Worm (Caenorhabditis elegans) whole organism, L4 larva: ENCODE results near the gene F49H12.3.

Experiments
- R02D3.7 ChIP-seq: fragments of 150-350 bp; sonication (generic microtip); optimal IDR thresholded peaks from 3 replicates; lab custom pipeline; 2014; ENCODE audit warnings: missing biosample characterization, missing genetic modification characterization
- Y48G9A.11 ChIP-seq: fragments of 200-800 bp; sonication (Bioruptor generic); IDR thresholded peaks from 2 replicates; pipeline ENCODE4 v1.3.6; 2022; ENCODE audit warnings: missing genetic modification reagents, missing genetic modification characterization, missing compliant biosample characterization
- ZK337.2 ChIP-seq: fragments of 200-800 bp; sonication (Bioruptor generic); IDR thresholded peaks from 2 replicates; pipeline ENCODE4 v1.3.6; 2022; ENCODE audit warnings: missing genetic modification reagents, missing genetic modification characterization, missing compliant biosample characterization
- ZK546.5 ChIP-seq, 2 experiments: sonication (generic microtip); optimal IDR thresholded peaks; 2 replicates each; lab custom pipeline; 2017; ENCODE audit warnings: missing biosample characterization in 2 of 2, missing genetic modification characterization in 2 of 2
- attf-4 ChIP-seq: sonication (generic microtip); optimal IDR thresholded peaks from 3 replicates; lab custom pipeline; 2017; ENCODE audit warnings: missing biosample characterization, missing genetic modification characterization
- fos-1 ChIP-seq: fragments of 150-350 bp; optimal IDR thresholded peaks from 2 replicates; lab custom pipeline; 2014; ENCODE audit warnings: missing biosample characterization, missing genetic modification characterization
- hif-1 ChIP-seq, 2 experiments: sonication (generic microtip); optimal IDR thresholded peaks; 2 replicates each; lab custom pipeline; 2016 to 2017; ENCODE audit warnings: missing compliant biosample characterization in 2 of 2, missing genetic modification characterization in 2 of 2, missing genetic modification reagents in 2 of 2, missing genotype in 2 of 2, mild to moderate bottlenecking in 1 of 2
- jun-1 ChIP-seq: fragments of 150-350 bp; optimal IDR thresholded peaks from 2 replicates; lab custom pipeline; 2014; ENCODE audit warnings: missing biosample characterization, missing genetic modification reagents, missing genetic modification characterization
- nhr-11 ChIP-seq: fragments of 150-350 bp; optimal IDR thresholded peaks from 2 replicates; lab custom pipeline; 2014; ENCODE audit warnings: missing biosample characterization, missing genetic modification characterization
- nhr-237 ChIP-seq: sonication (generic microtip); optimal IDR thresholded peaks from 2 replicates; lab custom pipeline; 2017; ENCODE audit warnings: missing biosample characterization, missing genetic modification characterization
- nhr-25 ChIP-seq: sonication (generic microtip); optimal IDR thresholded peaks from 2 replicates; lab custom pipeline; 2017; ENCODE audit warnings: missing genetic modification characterization, mild to moderate bottlenecking, missing compliant biosample characterization, antibody characterized with exemption, moderate library complexity, borderline replicate concordance; ENCODE audit not compliant: insufficient read depth
- nhr-76 ChIP-seq: fragments of 150-350 bp; optimal IDR thresholded peaks from 2 replicates; lab custom pipeline; 2014; ENCODE audit warnings: missing biosample characterization, missing genetic modification characterization
- snpc-4 ChIP-seq: fragments of 150-350 bp; optimal IDR thresholded peaks from 2 replicates; lab custom pipeline; 2014; ENCODE audit warnings: missing biosample characterization, missing genetic modification characterization
- unc-62 ChIP-seq, 3 experiments: fragments of 150-350 bp in 1 of 3; sonication (generic microtip); optimal IDR thresholded peaks in 2 of 3; peaks in 1 of 3; 1 replicate in 1 of 3; 2 replicates in 2 of 3; lab custom pipeline; 2014 to 2017; ENCODE audit warnings: missing biosample characterization in 3 of 3, missing genetic modification characterization in 3 of 3, missing genetic modification reagents in 3 of 3, missing genotype in 1 of 3

DNA sequence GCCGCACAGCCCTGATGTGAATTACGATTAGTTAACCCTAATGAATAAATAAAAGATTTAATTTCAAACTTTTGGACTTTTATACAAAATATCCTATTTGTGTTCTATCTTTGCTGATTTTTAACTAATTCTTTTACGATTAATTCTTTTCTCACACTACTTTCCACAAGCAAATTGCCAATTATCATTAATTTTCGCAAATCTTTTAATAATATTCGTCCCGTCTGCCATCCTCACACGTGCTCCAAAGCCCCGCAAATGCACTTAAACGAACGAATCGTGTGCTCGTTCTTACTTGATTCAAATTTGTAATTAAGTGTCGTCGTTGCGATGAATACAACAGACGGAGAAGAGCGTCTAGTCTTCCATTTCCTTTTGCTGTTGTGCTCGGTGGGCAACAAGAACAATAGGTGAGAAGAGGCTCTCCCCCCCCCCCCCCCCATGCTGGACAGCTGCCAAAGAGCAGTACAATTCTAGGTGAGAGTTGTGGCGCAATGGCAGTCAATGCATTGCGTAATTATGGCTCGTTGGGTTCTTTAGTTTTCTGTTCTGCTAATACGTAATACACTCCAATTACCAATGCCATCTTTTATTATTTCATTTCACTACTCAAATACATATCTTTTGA, 39.5 kb upstream of the F49H12.3 start:
- TF ChIP-seq fos-1 (tag; lab: Kevin White, UChicago) (no peak), nhr-25 (tag; lab: Kevin White, UChicago) (no peak), attf-4 (tag; lab: Kevin White, UChicago) (no peak), Y48G9A.11 (GFP tag; lab: Robert Waterston, UW) (no peak), ZK546.5 (tag; optimal IDR thresholded peaks at IDR 0.05; lab: Kevin White, UChicago) (no peak), hif-1 (tag; optimal IDR thresholded peaks at IDR 0.05; lab: Kevin White, UChicago) (no peak), nhr-237 (no peak), ZK337.2 (GFP tag; lab: Robert Waterston, UW) (no peak), R02D3.7 (tag; lab: Kevin White, UChicago) (no peak), snpc-4 (tag; lab: Kevin White, UChicago) (no peak), jun-1 (tag; lab: Kevin White, UChicago) (no peak), nhr-76 (no peak), unc-62 (GFP tag; optimal IDR thresholded peaks at IDR 0.05 in 1 of 2; lab: Kevin White, UChicago) (no peak), unc-62 (tag; optimal IDR thresholded peaks at IDR 0.05; lab: Kevin White, UChicago) (no peak), nhr-11 (tag; lab: Kevin White, UChicago) (no peak)
